Fruit fly (Drosophila melanogaster): ENCODE data around the gene Tango4.
A peak's percentile ranks its signal among the peaks of the same experiment; 100 is the strongest.

The Tango4 gene

DNA sequence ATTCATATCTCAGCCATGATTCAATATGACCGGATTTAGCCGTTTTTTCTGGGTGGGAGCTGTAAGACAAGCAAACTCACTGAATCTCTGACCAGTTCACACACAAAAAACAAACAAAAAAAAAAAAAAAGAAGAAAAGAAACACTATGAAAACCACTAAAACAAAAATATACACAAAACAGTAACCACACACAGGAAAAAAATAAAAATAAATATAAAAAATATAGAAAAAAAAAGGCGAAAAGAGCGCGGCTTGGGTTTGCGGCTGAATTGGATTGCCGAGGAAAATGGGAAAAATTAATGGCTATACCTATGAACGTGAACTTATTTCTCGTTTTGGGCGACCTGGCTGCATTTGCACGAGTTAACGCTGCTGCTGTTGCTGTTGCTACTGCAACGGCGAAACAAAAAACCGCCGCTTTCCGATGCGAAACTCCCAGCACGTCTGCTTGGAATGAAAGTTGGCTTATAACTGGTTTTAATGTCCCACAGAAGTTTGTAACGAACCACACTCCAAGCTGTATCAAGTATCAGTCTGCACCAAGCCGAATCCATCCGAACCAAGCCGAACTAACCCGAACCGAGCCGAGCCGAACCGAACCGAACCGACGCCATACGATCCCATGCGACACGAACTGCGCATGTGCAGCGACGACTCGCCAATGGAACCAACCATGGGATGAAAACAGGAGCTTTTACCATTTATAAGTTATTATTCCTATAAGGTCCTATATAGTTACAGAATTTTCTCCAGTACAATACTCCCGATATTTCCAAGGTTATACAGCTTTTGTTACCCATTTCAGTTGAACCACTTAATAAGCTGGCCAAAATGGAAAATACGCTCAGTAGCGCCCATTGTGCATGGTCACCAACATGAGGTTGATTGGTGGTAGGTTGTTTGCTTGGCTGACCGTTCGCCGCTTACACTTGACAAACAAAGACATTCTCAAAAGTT lies 17.2 kb upstream of the Tango4 start, which contains the start of gene fw (continued):
- TF ChIP-seq schlank (tag; optimal IDR thresholded peaks at IDR 0.05) (no peak), lab (GFP tag; optimal IDR thresholded peaks at IDR 0.05) (peak; percentile 11), CG18619 (GFP tag; optimal IDR thresholded peaks at IDR 0.05) (no peak), B-H1 (GFP tag; IDR thresholded peaks at IDR 0.05) (peak; percentile 15; the same call in 1 of the 3 replicates), CG15011 (GFP tag; optimal IDR thresholded peaks at IDR 0.05) (no peak), Abd-B (GFP tag; optimal IDR thresholded peaks at IDR 0.05) (no peak), lov (optimal IDR thresholded peaks at IDR 0.05) (no peak), lov (GFP tag; IDR thresholded peaks at IDR 0.05) (no peak), br (optimal IDR thresholded peaks at IDR 0.05) (no peak), caup (GFP tag; optimal IDR thresholded peaks at IDR 0.05; ENCODE audit: severe bottlenecking) (no peak), Bdp1 (GFP tag; optimal IDR thresholded peaks at IDR 0.05) (no peak), CG13424 (tag; optimal IDR thresholded peaks at IDR 0.05) (no peak), scrt (GFP tag; optimal IDR thresholded peaks at IDR 0.05) (no peak), CG5953 (GFP tag; IDR thresholded peaks at IDR 0.05) (no peak), bbx (GFP tag; IDR thresholded peaks at IDR 0.05; ENCODE audit: partially characterized antibody) (0 out of 2 replicates have a peak, but pooled peaks have one; percentile 21), CG16815 (GFP tag; optimal IDR thresholded peaks at IDR 0.05) (peak; percentile 2), bcd (GFP tag; optimal IDR thresholded peaks at IDR 0.05) (no peak), CG12236 (GFP tag; optimal IDR thresholded peaks at IDR 0.05) (no peak), CG4617 (GFP tag; optimal IDR thresholded peaks at IDR 0.05; ENCODE audit: borderline replicate concordance) (no peak), CG3407 (GFP tag; optimal IDR thresholded peaks at IDR 0.05) (no peak), CG1024 (GFP tag; IDR thresholded peaks at IDR 0.05) (no peak), CG31365 (tag; optimal IDR thresholded peaks at IDR 0.05) (no peak), CG8944 (GFP tag; optimal IDR thresholded peaks at IDR 0.05) (peak; percentile 0), CG10274 (GFP tag; optimal IDR thresholded peaks at IDR 0.05) (no peak), CG6791 (GFP tag; IDR thresholded peaks at IDR 0.05; ENCODE audit: partially characterized antibody) (no peak), shn (GFP tag; optimal IDR thresholded peaks at IDR 0.05) (no peak), phol (tag; optimal IDR thresholded peaks at IDR 0.05) (no peak), CG34376 (GFP tag; optimal IDR thresholded peaks at IDR 0.05) (no peak), CG13123 (GFP tag; optimal IDR thresholded peaks at IDR 0.05) (peak; percentile 24), CG4707 (GFP tag; optimal IDR thresholded peaks at IDR 0.05) (peak; percentile 92), Nf-YC (tag; optimal IDR thresholded peaks at IDR 0.05) (no peak), eyg (GFP tag; optimal IDR thresholded peaks at IDR 0.05) (no peak), Hand (GFP tag; optimal IDR thresholded peaks at IDR 0.05) (no peak), Ravus (GFP tag; IDR thresholded peaks at IDR 0.05) (no peak), otp (GFP tag; IDR thresholded peaks at IDR 0.05) (0 out of 3 replicates have a peak, but pooled peaks have one; percentile 13), CG2199 (GFP tag; IDR thresholded peaks at IDR 0.05) (no peak), Tbp (GFP tag; optimal IDR thresholded peaks at IDR 0.05) (no peak), org-1 (GFP tag; optimal IDR thresholded peaks at IDR 0.05) (peak; percentile 35), CG8924 (tag; optimal IDR thresholded peaks at IDR 0.05) (no peak), Hey (tag; optimal IDR thresholded peaks at IDR 0.05) (no peak), HmgZ (tag; optimal IDR thresholded peaks at IDR 0.05) (no peak), CG12942 (GFP tag; optimal IDR thresholded peaks at IDR 0.05) (no peak), pzg (GFP tag; optimal IDR thresholded peaks at IDR 0.05) (no peak), CG12071 (GFP tag; optimal IDR thresholded peaks at IDR 0.05) (peak; percentile 12), CG33213 (GFP tag; optimal IDR thresholded peaks at IDR 0.05) (peak; percentile 10), CG33557 (GFP tag; optimal IDR thresholded peaks at IDR 0.05) (no peak), ranshi (GFP tag; IDR thresholded peaks at IDR 0.05) (no peak), corto (GFP tag; optimal IDR thresholded peaks at IDR 0.05) (no peak), ssp (GFP tag; IDR thresholded peaks at IDR 0.05) (no peak)

Data from whole organism, embryonic.